ENCODE assay signal across 1 worm cellular context in genomic region chrIII:7271083-7271482, ce11.
TF ChIP-seq lines count a peak whose summit lies in the region.

No protein-coding gene starts in this region.

TF ChIP-seq in whole organism, L1 larva, 84 proteins besides CTCF, POLR2A, EP300 and RAD21 (continued from another document):
- TF ChIP-seq grh-1 (GFP tag; IDR thresholded peaks at IDR 0.05; lab: Robert Waterston, UW) (no peak), elt-3 (tag; optimal IDR thresholded peaks at IDR 0.05; lab: Kevin White, UChicago) (peak in 1 of 6 experiments; percentile 53), zip-4 (GFP tag; optimal IDR thresholded peaks at IDR 0.05; lab: Kevin White, UChicago) (no peak), lin-39 (tag; optimal IDR thresholded peaks at IDR 0.05; lab: Kevin White, UChicago) (no peak), C04F5.9 (tag; optimal IDR thresholded peaks at IDR 0.05; lab: Kevin White, UChicago) (no peak), swsn-7 (tag; optimal IDR thresholded peaks at IDR 0.05; lab: Kevin White, UChicago) (no peak), unc-62 (GFP tag; optimal IDR thresholded peaks at IDR 0.05; lab: Kevin White, UChicago) (no peak), dsc-1 (tag; optimal IDR thresholded peaks at IDR 0.05; lab: Kevin White, UChicago) (no peak), mef-2 (tag; optimal IDR thresholded peaks at IDR 0.05; lab: Kevin White, UChicago) (no peak), ceh-88 (GFP tag; IDR thresholded peaks at IDR 0.05; lab: Robert Waterston, UW) (no peak), nhr-11 (tag; optimal IDR thresholded peaks at IDR 0.05; lab: Kevin White, UChicago) (no peak), hpl-2 (GFP tag; optimal IDR thresholded peaks at IDR 0.05; lab: Kevin White, UChicago) (no peak), ceh-8 (GFP tag; optimal IDR thresholded peaks at IDR 0.05; lab: Kevin White, UChicago) (no peak), lin-14 (GFP tag; optimal IDR thresholded peaks at IDR 0.05; lab: Kevin White, UChicago) (peak; percentile 34), C34B4.2 (tag; optimal IDR thresholded peaks at IDR 0.05; lab: Kevin White, UChicago) (no peak), ces-1 (GFP tag; optimal IDR thresholded peaks at IDR 0.05; lab: Kevin White, UChicago) (no peak), nhr-85 (tag; lab: Kevin White, UChicago) (no peak), aly-2 (tag; optimal IDR thresholded peaks at IDR 0.05; lab: Kevin White, UChicago) (no peak), lin-35 (GFP tag; optimal IDR thresholded peaks at IDR 0.05; lab: Kevin White, UChicago) (peak in 1 of 2 experiments; percentile 47), sup-37 (GFP tag; optimal IDR thresholded peaks at IDR 0.05; lab: Kevin White, UChicago) (no peak), egl-27 (tag; optimal IDR thresholded peaks at IDR 0.05; lab: Kevin White, UChicago) (no peak), ceh-82 (tag; optimal IDR thresholded peaks at IDR 0.05; lab: Kevin White, UChicago) (no peak), efl-1 (optimal IDR thresholded peaks at IDR 0.05; lab: Kevin White, UChicago) (no peak), efl-1 (GFP tag; optimal IDR thresholded peaks at IDR 0.05 in 1 of 2; lab: Kevin White, UChicago) (peak; percentile 4 to 40), unc-130 (tag; optimal IDR thresholded peaks at IDR 0.05; lab: Kevin White, UChicago) (no peak), tbx-2 (tag; optimal IDR thresholded peaks at IDR 0.05; lab: Kevin White, UChicago) (no peak), snpc-4 (tag; optimal IDR thresholded peaks at IDR 0.05; lab: Kevin White, UChicago) (no peak), nhr-71 (tag; optimal IDR thresholded peaks at IDR 0.05; lab: Kevin White, UChicago) (peak; percentile 9), unc-86 (tag; optimal IDR thresholded peaks at IDR 0.05; lab: Kevin White, UChicago) (no peak), nhr-77 (tag; optimal IDR thresholded peaks at IDR 0.05; lab: Kevin White, UChicago) (no peak), ztf-4 (tag; optimal IDR thresholded peaks at IDR 0.05; lab: Kevin White, UChicago) (no peak), sptf-1 (tag; optimal IDR thresholded peaks at IDR 0.05; lab: Kevin White, UChicago) (no peak), nhr-20 (tag; optimal IDR thresholded peaks at IDR 0.05; lab: Kevin White, UChicago) (no peak)
